Fruit fly (Drosophila melanogaster): Measurements from ENCODE around the gene CG11668.

Gene CG11668

dm6 chr3R:13014168-13014881 lies 23.9 kb upstream of the CG11668 start:
- TF ChIP-seq D1 (tag; optimal IDR thresholded peaks at IDR 0.05) (no peak), EcR (GFP tag; optimal IDR thresholded peaks at IDR 0.05) (no peak), Pif1B (GFP tag; optimal IDR thresholded peaks at IDR 0.05) (no peak), CG14655 (GFP tag; optimal IDR thresholded peaks at IDR 0.05) (peak; percentile 22), CG8301 (tag; optimal IDR thresholded peaks at IDR 0.05) (no peak), CG15710 (tag; optimal IDR thresholded peaks at IDR 0.05) (no peak), Snoo (tag; optimal IDR thresholded peaks at IDR 0.05) (no peak), CG9948 (tag; optimal IDR thresholded peaks at IDR 0.05) (no peak), gl (tag; optimal IDR thresholded peaks at IDR 0.05) (no peak), CG12605 (GFP tag; IDR thresholded peaks at IDR 0.05) (0 out of 2 replicates have a peak, but pooled peaks have one; percentile 9), CG10348 (GFP tag; IDR thresholded peaks at IDR 0.05) (no peak), CG32121 (GFP tag; IDR thresholded peaks at IDR 0.05) (peak; percentile 54; the same call in 1 of the 2 replicates), fd96Ca (GFP tag; IDR thresholded peaks at IDR 0.05) (peak; percentile 48; the same call in 2 of the 3 replicates), Pif1A (GFP tag; optimal IDR thresholded peaks at IDR 0.05) (no peak), rn (GFP tag; IDR thresholded peaks at IDR 0.05) (0 out of 2 replicates have a peak, but pooled peaks have one; percentile 30), CG13204 (GFP tag; optimal IDR thresholded peaks at IDR 0.05) (no peak), CG34367 (tag; optimal IDR thresholded peaks at IDR 0.05) (no peak), Ets98B (GFP tag; IDR thresholded peaks at IDR 0.05) (peak; percentile 34), CG8159 (tag; optimal IDR thresholded peaks at IDR 0.05) (no peak), CG17806 (tag; optimal IDR thresholded peaks at IDR 0.05) (no peak), CG4496 (GFP tag; IDR thresholded peaks at IDR 0.05) (peak; percentile 58)

dm6 chr3R:13015402-13015801 lies 22.8 kb upstream of the CG11668 start:
- TF ChIP-seq CG8159 (tag; optimal IDR thresholded peaks at IDR 0.05) (no peak), CG12605 (GFP tag; IDR thresholded peaks at IDR 0.05) (no peak), CG4496 (GFP tag; IDR thresholded peaks at IDR 0.05) (peak; percentile 10; the same call in 1 of the 3 replicates)

- TF ChIP-seq CG10348 (GFP tag; IDR thresholded peaks at IDR 0.05) (no peak), D1 (tag; optimal IDR thresholded peaks at IDR 0.05) (no peak), CG17806 (tag; optimal IDR thresholded peaks at IDR 0.05) (no peak), CG8159 (tag; optimal IDR thresholded peaks at IDR 0.05) (peak; percentile 5), CG32121 (GFP tag; IDR thresholded peaks at IDR 0.05) (peak; percentile 38; the same call in 1 of the 2 replicates), CG14655 (GFP tag; optimal IDR thresholded peaks at IDR 0.05) (peak; percentile 26), Snoo (tag; optimal IDR thresholded peaks at IDR 0.05) (no peak), gl (tag; optimal IDR thresholded peaks at IDR 0.05) (peak; percentile 71), CG34367 (tag; optimal IDR thresholded peaks at IDR 0.05) (peak; percentile 1), EcR (GFP tag; optimal IDR thresholded peaks at IDR 0.05) (peak; percentile 85), Ets98B (GFP tag; IDR thresholded peaks at IDR 0.05) (0 out of 2 replicates have a peak, but pooled peaks have one; percentile 17), fd96Ca (GFP tag; IDR thresholded peaks at IDR 0.05) (no peak), rn (GFP tag; IDR thresholded peaks at IDR 0.05) (no peak), CG8301 (tag; optimal IDR thresholded peaks at IDR 0.05) (peak; percentile 2), Pif1A (GFP tag; optimal IDR thresholded peaks at IDR 0.05) (no peak), CG4496 (GFP tag; IDR thresholded peaks at IDR 0.05) (peak; percentile 67; the same call in 2 of the 3 replicates), CG12605 (GFP tag; IDR thresholded peaks at IDR 0.05) (peak; percentile 47; the same call in 1 of the 2 replicates), CG13204 (GFP tag; optimal IDR thresholded peaks at IDR 0.05) (peak; percentile 94), CG15710 (tag; optimal IDR thresholded peaks at IDR 0.05) (no peak), Pif1B (GFP tag; optimal IDR thresholded peaks at IDR 0.05) (no peak), CG9948 (tag; optimal IDR thresholded peaks at IDR 0.05) (no peak)
Measured at dm6 chr3R:13015811-13016766, 22.1 kb upstream of the CG11668 start.

dm6 chr3R:13017623-13018036 lies 20.5 kb upstream of the CG11668 start:
- no peak for TF ChIP-seq CG9948 (tag; optimal IDR thresholded peaks at IDR 0.05)
- no peak for TF ChIP-seq CG4496 (GFP tag; IDR thresholded peaks at IDR 0.05)
- TF ChIP-seq rn (GFP tag; IDR thresholded peaks at IDR 0.05) = no peak; the same call in 1 of the 2 replicates
- TF ChIP-seq gl (tag; optimal IDR thresholded peaks at IDR 0.05) = no peak
- no peak for TF ChIP-seq fd96Ca (GFP tag; IDR thresholded peaks at IDR 0.05)
- no peak for TF ChIP-seq CG34367 (tag; optimal IDR thresholded peaks at IDR 0.05)
- TF ChIP-seq CG15710 (tag; optimal IDR thresholded peaks at IDR 0.05) = no peak
- no peak for TF ChIP-seq D1 (tag; optimal IDR thresholded peaks at IDR 0.05)
- no peak for TF ChIP-seq CG8159 (tag; optimal IDR thresholded peaks at IDR 0.05)
- TF ChIP-seq CG12605 (GFP tag; IDR thresholded peaks at IDR 0.05) = peak; percentile 78
- peak; percentile 59; the same call in 1 of the 2 replicates for TF ChIP-seq Ets98B (GFP tag; IDR thresholded peaks at IDR 0.05)
- TF ChIP-seq EcR (GFP tag; optimal IDR thresholded peaks at IDR 0.05) = no peak
- no peak for TF ChIP-seq Snoo (tag; optimal IDR thresholded peaks at IDR 0.05)
- TF ChIP-seq CG32121 (GFP tag; IDR thresholded peaks at IDR 0.05) = peak; percentile 50; the same call in 1 of the 2 replicates

- TF ChIP-seq CG13204 (GFP tag; optimal IDR thresholded peaks at IDR 0.05) (peak; percentile 5), Pif1B (GFP tag; optimal IDR thresholded peaks at IDR 0.05) (no peak), fd96Ca (GFP tag; IDR thresholded peaks at IDR 0.05) (no peak), EcR (GFP tag; optimal IDR thresholded peaks at IDR 0.05) (peak; percentile 78), Snoo (tag; optimal IDR thresholded peaks at IDR 0.05) (no peak)
Measured at dm6 chr3R:13018284-13018900, 19.8 kb upstream of the CG11668 start.
